Worm (Caenorhabditis elegans): ENCODE results near the gene istr-1.

The istr-1 gene

DNA sequence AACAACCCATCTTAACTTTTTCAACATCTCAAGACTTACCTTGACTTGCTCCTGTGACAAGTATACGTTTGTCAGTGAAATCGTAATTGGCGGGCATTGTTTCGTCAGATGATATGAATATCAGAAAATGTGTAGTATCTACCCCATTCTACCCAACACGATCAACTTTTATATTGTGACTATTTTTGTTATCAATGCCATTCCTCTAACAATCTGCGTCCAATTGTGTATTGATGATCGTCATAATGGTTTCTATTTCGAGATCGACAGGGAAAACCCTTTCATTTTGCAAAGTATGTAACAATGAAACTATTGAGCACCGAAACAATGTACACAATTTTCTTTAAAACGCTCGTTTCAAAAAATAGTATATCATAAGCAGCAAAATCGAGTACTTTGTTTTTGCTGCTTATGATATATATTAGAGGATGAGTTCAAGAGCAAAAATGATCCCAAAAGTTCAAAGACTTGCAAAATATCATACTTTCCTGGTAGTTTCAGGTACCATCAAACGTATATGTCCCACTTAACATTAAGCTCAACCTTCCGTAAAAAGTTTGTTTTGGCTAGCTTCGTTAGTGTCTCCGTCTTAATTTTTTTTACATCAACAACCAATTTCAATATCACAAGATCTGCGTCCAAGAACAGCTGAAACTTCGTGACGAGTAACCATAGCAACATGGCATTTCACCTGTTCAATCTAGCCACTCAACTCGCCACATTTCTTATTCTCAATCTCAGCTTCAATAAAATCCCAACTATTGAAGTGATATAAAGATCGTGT, 36.0 kb downstream of the istr-1 start, which contains the start of the genes dhs-21 and xbx-9 (continued):
- peak; percentile 31 for TF ChIP-seq lin-14 (GFP tag; optimal IDR thresholded peaks at IDR 0.05)
- no peak for TF ChIP-seq dsc-1 (tag; optimal IDR thresholded peaks at IDR 0.05)

DNA sequence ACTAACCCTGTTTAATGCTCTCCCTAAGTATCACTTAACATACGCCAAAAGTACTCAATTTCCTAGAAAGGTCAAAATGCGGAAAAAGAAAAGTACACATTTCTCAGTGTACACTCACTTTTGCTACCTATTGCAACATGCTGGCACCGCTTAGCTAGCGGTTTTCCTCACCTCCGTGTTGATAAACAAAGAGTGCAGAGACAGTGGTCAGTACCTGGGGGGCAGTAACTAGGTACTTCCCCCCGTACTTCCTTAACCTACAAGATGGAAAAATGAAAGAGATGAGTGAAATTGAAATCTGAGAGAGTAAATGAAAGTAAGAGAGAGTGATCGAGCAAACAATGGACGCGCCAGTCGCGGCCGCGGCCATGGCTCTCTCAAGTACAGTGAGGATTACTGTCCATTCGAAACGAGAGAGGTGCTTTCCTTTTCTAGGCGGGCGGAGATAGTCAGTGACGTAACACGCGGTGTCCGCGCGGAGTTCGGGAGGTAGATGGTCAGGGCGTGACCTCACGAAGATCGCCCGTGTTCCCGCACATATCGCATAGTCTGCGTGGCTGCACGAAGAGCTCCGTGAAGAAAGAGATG, 38.6 kb downstream of the istr-1 start, which contains the start of gene cky-1:
Gene cky-1, plus strand, starts transcription at position 538 of the 588 bp plus-strand sequence.
- no peak for TF ChIP-seq sptf-1 (tag; optimal IDR thresholded peaks at IDR 0.05)
- TF ChIP-seq sup-37 (GFP tag; optimal IDR thresholded peaks at IDR 0.05), result no peak
- no peak for TF ChIP-seq efl-1 (optimal IDR thresholded peaks at IDR 0.05)
- TF ChIP-seq efl-1 (GFP tag; optimal IDR thresholded peaks at IDR 0.05 in 1 of 2), result no peak
- no peak for TF ChIP-seq mab-9 (GFP tag; IDR thresholded peaks at IDR 0.05)
- TF ChIP-seq egl-13 (tag; optimal IDR thresholded peaks at IDR 0.05), result no peak
- no peak for TF ChIP-seq lin-35 (GFP tag; optimal IDR thresholded peaks at IDR 0.05)
- TF ChIP-seq C16A3.4 (tag; optimal IDR thresholded peaks at IDR 0.05), result no peak
- no peak for TF ChIP-seq nhr-84 (tag; optimal IDR thresholded peaks at IDR 0.05)
- no peak for TF ChIP-seq xbp-1 (tag; optimal IDR thresholded peaks at IDR 0.05)
- no peak for TF ChIP-seq ceh-82 (tag; optimal IDR thresholded peaks at IDR 0.05)
- TF ChIP-seq lir-3 (tag; optimal IDR thresholded peaks at IDR 0.05; ENCODE audit: poor library complexity), result no peak
- no peak for TF ChIP-seq ceh-90 (tag; optimal IDR thresholded peaks at IDR 0.05)

DNA sequence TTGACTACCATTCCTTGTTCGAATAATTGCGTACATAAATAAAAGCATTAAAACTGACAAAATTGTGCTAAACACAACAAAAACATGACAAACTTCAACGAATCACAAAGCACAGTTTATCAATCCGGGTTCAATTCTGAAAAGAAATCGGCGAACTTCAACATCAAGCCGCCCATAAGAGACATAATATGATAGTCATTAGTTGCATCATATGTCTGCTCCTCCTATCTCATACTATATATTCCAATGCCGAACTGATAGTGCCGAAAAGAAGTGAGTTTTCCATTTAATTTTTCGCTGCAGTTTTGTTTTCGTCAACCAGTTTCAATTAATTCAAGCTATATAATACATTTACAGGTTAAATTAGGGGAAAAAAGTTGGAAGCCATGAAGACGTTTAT, 44.0 kb downstream of the istr-1 start, which contains the start of gene hrg-7:
Gene hrg-7, plus strand, starts transcription at position 358 of the 400 bp plus-strand sequence.
- no peak for TF ChIP-seq alr-1 (tag; optimal IDR thresholded peaks at IDR 0.05; ENCODE audit: borderline replicate concordance)
- TF ChIP-seq nhr-90 (tag; optimal IDR thresholded peaks at IDR 0.05; ENCODE audit: poor library complexity), result peak; percentile 12
- TF ChIP-seq nhr-71 (tag; optimal IDR thresholded peaks at IDR 0.05), result peak; percentile 19
- peak; percentile 90 for TF ChIP-seq elt-2 (tag; optimal IDR thresholded peaks at IDR 0.05)
- no peak for TF ChIP-seq skn-1 (tag; optimal IDR thresholded peaks at IDR 0.05)

DNA sequence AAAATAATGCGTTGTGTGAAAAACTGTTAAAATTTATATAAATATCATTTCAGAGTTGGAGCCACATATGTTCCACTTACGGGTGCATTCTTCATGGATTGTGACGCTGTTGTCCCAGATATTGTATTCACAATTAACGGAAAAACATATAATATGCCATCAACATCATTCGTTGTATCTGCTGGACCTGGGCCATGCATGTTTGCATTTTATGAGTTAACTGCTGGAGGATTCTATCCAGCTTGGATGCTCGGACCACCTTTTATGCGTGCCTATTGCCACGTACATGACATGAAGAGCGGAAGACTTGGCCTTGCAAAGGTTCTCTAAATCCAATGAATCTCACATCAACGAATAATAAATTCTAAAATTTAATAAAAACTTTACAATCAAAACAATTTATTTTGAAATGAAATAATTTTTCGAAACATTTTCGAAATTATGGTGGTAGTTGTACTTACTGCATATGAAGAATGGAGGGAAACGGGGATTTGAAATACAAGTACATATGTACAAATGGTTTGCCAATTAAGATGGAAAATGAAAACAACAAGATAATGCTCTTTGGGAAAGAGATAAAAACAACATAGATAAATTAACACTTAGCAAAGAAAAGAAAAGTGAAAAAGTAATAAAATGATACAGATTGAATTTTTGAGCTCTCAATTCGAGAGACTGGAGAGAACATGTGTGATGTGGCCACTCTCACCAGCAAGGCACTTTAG, 46.3 kb downstream of the istr-1 start:
- no peak for TF ChIP-seq mab-9 (GFP tag; IDR thresholded peaks at IDR 0.05)
- TF ChIP-seq efl-1 (optimal IDR thresholded peaks at IDR 0.05), result no peak
- TF ChIP-seq efl-1 (GFP tag; optimal IDR thresholded peaks at IDR 0.05 in 1 of 2), result no peak
- TF ChIP-seq pqm-1 (tag; optimal IDR thresholded peaks at IDR 0.05), result peak; percentile 12
- peak; percentile 28 for TF ChIP-seq elt-2 (tag; optimal IDR thresholded peaks at IDR 0.05)
- no peak for TF ChIP-seq nhr-237 (tag; optimal IDR thresholded peaks at IDR 0.05)

DNA sequence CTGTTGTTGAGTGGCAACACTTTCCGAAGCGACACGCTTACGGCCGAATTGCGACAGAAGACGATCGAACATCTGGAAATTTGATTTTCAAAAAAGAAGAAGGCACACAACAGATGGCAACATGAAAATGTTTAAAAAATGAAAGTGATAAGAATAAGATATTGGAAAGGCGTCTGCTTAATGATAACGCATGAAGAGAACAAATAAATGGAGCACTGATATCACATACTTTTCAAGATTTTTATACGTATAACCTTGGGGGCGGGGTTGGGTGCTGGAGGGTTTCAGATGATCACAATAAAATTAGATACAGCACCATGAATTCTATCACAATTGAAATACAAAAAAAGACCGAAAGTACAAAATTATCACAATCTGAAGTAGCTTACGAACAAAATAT, 47.3 kb downstream of the istr-1 start, which contains the start of gene C15C8.7:
Gene C15C8.7, minus strand, starts transcription at position 72 of the 400 bp plus-strand sequence.
- TF ChIP-seq pqm-1 (tag; optimal IDR thresholded peaks at IDR 0.05), result peak; percentile 52
- peak; percentile 75 for TF ChIP-seq elt-2 (tag; optimal IDR thresholded peaks at IDR 0.05)
- no peak for TF ChIP-seq nhr-28 (tag; optimal IDR thresholded peaks at IDR 0.05)

DNA sequence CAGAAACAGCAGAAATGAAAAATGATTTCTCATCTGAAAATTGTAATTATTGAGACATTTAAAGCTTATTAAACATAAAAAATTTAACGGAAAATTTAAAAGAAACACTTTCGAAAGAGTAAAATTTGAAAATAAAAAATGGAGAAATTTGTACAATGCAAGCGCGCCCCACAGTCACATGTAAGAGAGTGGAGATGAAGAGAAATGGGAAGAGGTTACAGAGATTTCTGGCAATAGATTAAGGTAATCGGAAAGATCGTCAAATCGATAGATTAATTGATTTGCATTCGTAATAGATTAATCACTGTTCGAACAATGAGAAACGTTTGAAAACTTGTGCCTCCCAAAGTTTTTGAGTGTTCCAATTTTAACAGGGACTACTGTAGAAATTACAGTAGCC, 49.8 kb downstream of the istr-1 start, which contains the start of gene C15C8.4:
Gene C15C8.4, minus strand, starts transcription at position 33 of the 400 bp plus-strand sequence.
- TF ChIP-seq rnt-1 (tag; optimal IDR thresholded peaks at IDR 0.05) (peak; percentile 12), mep-1 (tag; optimal IDR thresholded peaks at IDR 0.05) (peak; percentile 37), lin-13 (GFP tag; optimal IDR thresholded peaks at IDR 0.05) (peak; percentile 9), dpl-1 (GFP tag; optimal IDR thresholded peaks at IDR 0.05) (peak in 1 of 3 experiments; percentile 40), egl-27 (tag; optimal IDR thresholded peaks at IDR 0.05) (no peak), blmp-1 (tag; optimal IDR thresholded peaks at IDR 0.05) (peak; percentile 74), lsy-2 (tag; optimal IDR thresholded peaks at IDR 0.05) (peak in 1 of 2 experiments; percentile 50), unc-62 (GFP tag; optimal IDR thresholded peaks at IDR 0.05) (no peak), efl-1 (optimal IDR thresholded peaks at IDR 0.05) (peak; percentile 15 to 20), efl-1 (GFP tag; optimal IDR thresholded peaks at IDR 0.05 in 1 of 2) (peak; percentile 12 to 85)
